Worm (Caenorhabditis elegans): ENCODE measurements around the gene csp-2.

- TF ChIP-seq ztf-18 (tag; optimal IDR thresholded peaks at IDR 0.05) (no peak), him-1 (tag; optimal IDR thresholded peaks at IDR 0.05) (no peak), D2030.7 (GFP tag; IDR thresholded peaks at IDR 0.05) (no peak), tlf-1 (GFP tag; optimal IDR thresholded peaks at IDR 0.05) (no peak), ZK185.1 (tag; optimal IDR thresholded peaks at IDR 0.05; ENCODE audit: poor library complexity, severe bottlenecking) (no peak), B0261.1 (tag; optimal IDR thresholded peaks at IDR 0.05) (no peak), egl-18 (GFP tag; IDR thresholded peaks at IDR 0.05) (no peak), ccch-3 (GFP tag; optimal IDR thresholded peaks at IDR 0.05) (no peak), hlh-12 (tag; optimal IDR thresholded peaks at IDR 0.05) (no peak)
Measured at ce11 chrIV:6329339-6329738, 21.8 kb downstream of the csp-2 start, which contains the start of gene seu-1.
